Fruit fly (Drosophila melanogaster) whole organism, embryonic: Measurements from ENCODE around the gene mus201.
A peak's percentile ranks its signal among the peaks of the same experiment; 100 is the strongest.

ENCODE experiments used
- Atf6 ChIP-seq: fragments of 200-800 bp; sonication (Bioruptor generic); IDR thresholded peaks from 2 replicates; pipeline ENCODE4 v1.3.6; 2022; ENCODE audit warnings: missing biosample characterization, missing genetic modification characterization
- Awh ChIP-seq: fragments of 200-800 bp; sonication (Bioruptor generic); IDR thresholded peaks from 2 replicates; pipeline ENCODE4, ENCODE4 v1.3.6; 2022; ENCODE audit warnings: missing biosample characterization, missing genetic modification characterization
- CG10209 ChIP-seq: fragments of 200-800 bp; sonication (Bioruptor generic); optimal IDR thresholded peaks from 3 replicates; lab custom pipeline; 2017; ENCODE audit warnings: missing biosample characterization, mild to moderate bottlenecking, missing genetic modification characterization, missing genetic modification reagents
- CG10431 ChIP-seq: fragments of 200-800 bp; sonication (Bioruptor generic); optimal IDR thresholded peaks from 3 replicates; lab custom pipeline; 2018; ENCODE audit warnings: missing biosample characterization, mild to moderate bottlenecking, missing genetic modification characterization
- CG11560 ChIP-seq: fragments of 200-800 bp; sonication (Bioruptor generic); IDR thresholded peaks from 3 replicates; pipeline ENCODE4 v1.3.6; 2022; ENCODE audit warnings: missing biosample characterization, missing genetic modification characterization
- CG12942 ChIP-seq: fragments of 200-800 bp; sonication (Bioruptor generic); optimal IDR thresholded peaks from 3 replicates; lab custom pipeline; 2016; ENCODE audit warnings: missing biosample characterization, missing genetic modification characterization
- CG13424 ChIP-seq: fragments of 200-800 bp; sonication (Bioruptor generic); optimal IDR thresholded peaks from 2 replicates; lab custom pipeline; 2019; ENCODE audit warnings: missing biosample characterization, mild to moderate bottlenecking, missing genetic modification characterization, moderate library complexity
- CG17328 ChIP-seq: fragments of 200-800 bp; sonication (Bioruptor generic); IDR thresholded peaks from 2 replicates; pipeline ENCODE4 v1.3.6; 2022; ENCODE audit warnings: missing biosample characterization, missing genetic modification characterization
- CG17359 ChIP-seq: fragments of 200-800 bp; sonication (Bioruptor generic); optimal IDR thresholded peaks from 3 replicates; lab custom pipeline; 2018; ENCODE audit warnings: missing biosample characterization, mild to moderate bottlenecking, missing genetic modification characterization, moderate library complexity
- CG31388 ChIP-seq: fragments of 200-800 bp; sonication (Bioruptor generic); optimal IDR thresholded peaks from 2 replicates; lab custom pipeline; 2016; ENCODE audit warnings: missing biosample characterization, missing genetic modification characterization
- CG32772 ChIP-seq: fragments of 200-800 bp; sonication (Bioruptor generic); IDR thresholded peaks from 2 replicates; pipeline ENCODE4 v1.3.6; 2022; ENCODE audit warnings: missing biosample characterization, missing genetic modification characterization
- CG33557 ChIP-seq: fragments of 200-800 bp; sonication (Bioruptor generic); optimal IDR thresholded peaks from 2 replicates; lab custom pipeline; 2019; ENCODE audit warnings: missing biosample characterization, mild to moderate bottlenecking, missing genetic modification characterization, moderate library complexity
- CG4424 ChIP-seq: fragments of 200-800 bp; sonication (Bioruptor generic); optimal IDR thresholded peaks from 3 replicates; lab custom pipeline; 2016; ENCODE audit warnings: missing biosample characterization, missing genetic modification characterization
- CG4707 ChIP-seq: fragments of 200-800 bp; sonication (Bioruptor generic); optimal IDR thresholded peaks from 2 replicates; lab custom pipeline; 2018; ENCODE audit warnings: missing biosample characterization, mild to moderate bottlenecking, missing genetic modification characterization, moderate library complexity
- CG6791 ChIP-seq: fragments of 200-800 bp; sonication (Bioruptor generic); IDR thresholded peaks from 3 replicates; pipeline ENCODE4 v1.3.6; 2022; ENCODE audit warnings: missing biosample characterization, missing genetic modification characterization; ENCODE audit not compliant: partially characterized antibody
- CG7556 ChIP-seq: fragments of 200-800 bp; sonication (Bioruptor generic); optimal IDR thresholded peaks from 2 replicates; lab custom pipeline; 2017; ENCODE audit warnings: missing biosample characterization, mild to moderate bottlenecking, missing genetic modification characterization
- CG8089 ChIP-seq: fragments of 200-800 bp; sonication (Bioruptor generic); optimal IDR thresholded peaks from 3 replicates; lab custom pipeline; 2016; ENCODE audit warnings: missing biosample characterization, missing genetic modification characterization
- CG9609 ChIP-seq: fragments of 200-800 bp; sonication (Bioruptor generic); optimal IDR thresholded peaks from 3 replicates; lab custom pipeline; 2016; ENCODE audit warnings: missing biosample characterization, missing genetic modification characterization
- Doc2 ChIP-seq: fragments of 200-800 bp; sonication (Bioruptor generic); IDR thresholded peaks from 2 replicates; pipeline ENCODE4 v1.3.6; 2022; ENCODE audit warnings: missing biosample characterization, missing genetic modification characterization
- Gsc ChIP-seq: fragments of 200-800 bp; sonication (Bioruptor generic); IDR thresholded peaks from 2 replicates; pipeline ENCODE4 v1.3.6; 2022; ENCODE audit warnings: missing biosample characterization, missing genetic modification characterization
- H15 ChIP-seq: fragments of 200-800 bp; sonication (Bioruptor generic); IDR thresholded peaks from 3 replicates; pipeline ENCODE4 v1.3.6; 2022; ENCODE audit warnings: missing biosample characterization, missing genetic modification characterization
- H2.0 ChIP-seq: fragments of 200-800 bp; sonication (Bioruptor generic); IDR thresholded peaks from 2 replicates; pipeline ENCODE4 v1.3.6; 2022; ENCODE audit warnings: missing biosample characterization, missing genetic modification characterization
- Lhr ChIP-seq: fragments of 200-800 bp; sonication (Bioruptor generic); optimal IDR thresholded peaks from 3 replicates; lab custom pipeline; 2017; ENCODE audit warnings: mild to moderate bottlenecking, missing biosample characterization, missing genetic modification reagents, missing genetic modification characterization
- MTF-1 ChIP-seq: fragments of 200-800 bp; sonication (Bioruptor generic); optimal IDR thresholded peaks from 2 replicates; lab custom pipeline; 2018; ENCODE audit warnings: missing biosample characterization, mild to moderate bottlenecking, missing genetic modification characterization, borderline replicate concordance
- Mad ChIP-seq: fragments of 200-800 bp; sonication (Bioruptor generic); optimal IDR thresholded peaks from 2 replicates; lab custom pipeline; 2016; ENCODE audit warnings: missing biosample characterization, missing genetic modification characterization
- Mes4 ChIP-seq: fragments of 200-800 bp; sonication (Bioruptor generic); optimal IDR thresholded peaks from 2 replicates; lab custom pipeline; 2016; ENCODE audit warnings: missing biosample characterization, missing genetic modification characterization
- Neu2 ChIP-seq: fragments of 200-800 bp; sonication (Bioruptor generic); optimal IDR thresholded peaks from 3 replicates; lab custom pipeline; 2016; ENCODE audit warnings: missing biosample characterization, missing genetic modification characterization, borderline replicate concordance
- Nf-YB ChIP-seq: fragments of 200-800 bp; sonication (Bioruptor generic); optimal IDR thresholded peaks from 3 replicates; lab custom pipeline; 2019; ENCODE audit warnings: missing biosample characterization, mild to moderate bottlenecking, missing genetic modification characterization, moderate library complexity
- Rx ChIP-seq: fragments of 200-800 bp; sonication (Bioruptor generic); IDR thresholded peaks from 2 replicates; pipeline ENCODE4 v1.3.6; 2022; ENCODE audit warnings: missing biosample characterization, missing genetic modification characterization
- Scr ChIP-seq: fragments of 200-800 bp; sonication (Bioruptor generic); IDR thresholded peaks from 2 replicates; pipeline ENCODE4 v1.3.6; 2022; ENCODE audit warnings: missing biosample characterization, missing genetic modification characterization; ENCODE audit not compliant: partially characterized antibody
- TFAM ChIP-seq: fragments of 200-800 bp; sonication (Bioruptor generic); optimal IDR thresholded peaks from 2 replicates; lab custom pipeline; 2017; ENCODE audit warnings: missing biosample characterization, missing genetic modification characterization, inconsistent platforms
- Usf ChIP-seq: fragments of 200-800 bp; sonication (Bioruptor generic); optimal IDR thresholded peaks from 2 replicates; lab custom pipeline; 2017; ENCODE audit warnings: missing genotype, missing biosample characterization, missing genetic modification characterization
- cg ChIP-seq: fragments of 200-800 bp; sonication (Bioruptor generic); optimal IDR thresholded peaks from 3 replicates; lab custom pipeline; 2019; ENCODE audit warnings: missing biosample characterization, mild to moderate bottlenecking, missing genetic modification characterization, moderate library complexity
- chif ChIP-seq, 2 experiments: fragments of 200-800 bp; sonication (Bioruptor generic); optimal IDR thresholded peaks; 3 replicates each; lab custom pipeline; 2016; ENCODE audit warnings: missing biosample characterization in 2 of 2, missing genetic modification characterization in 2 of 2
- chinmo ChIP-seq: fragments of 200-800 bp; sonication (Bioruptor generic); IDR thresholded peaks from 4 replicates; pipeline ENCODE4 v1.3.6; 2022; ENCODE audit warnings: missing biosample characterization, missing genetic modification characterization; ENCODE audit not compliant: partially characterized antibody
- crp ChIP-seq, 2 experiments: fragments of 200-800 bp; sonication (Bioruptor generic); optimal IDR thresholded peaks; 2 replicates in 1 of 2; 3 replicates in 1 of 2; lab custom pipeline; 2017; ENCODE audit warnings: missing biosample characterization in 2 of 2, missing genetic modification characterization in 2 of 2, mild to moderate bottlenecking in 1 of 2, moderate library complexity in 1 of 2
- cwo ChIP-seq: fragments of 200-800 bp; sonication (Bioruptor generic); optimal IDR thresholded peaks from 3 replicates; lab custom pipeline; 2017; ENCODE audit warnings: missing biosample characterization, missing genetic modification characterization, mild to moderate bottlenecking, moderate library complexity, missing genetic modification reagents
- dati ChIP-seq: fragments of 200-800 bp; sonication (Bioruptor generic); IDR thresholded peaks from 2 replicates; pipeline ENCODE4 v1.3.6; 2022; ENCODE audit warnings: missing biosample characterization, missing genetic modification characterization
- esg ChIP-seq: fragments of 200-800 bp; sonication (Bioruptor generic); conservative IDR thresholded peaks from 2 replicates; pipeline ENCODE4 v1.3.6; 2022; ENCODE audit warnings: missing biosample characterization, missing genetic modification characterization
- exex ChIP-seq: fragments of 200-800 bp; sonication (Bioruptor generic); optimal IDR thresholded peaks from 4 replicates; lab custom pipeline; 2018; ENCODE audit warnings: missing biosample characterization, mild to moderate bottlenecking, missing genetic modification characterization, moderate library complexity
- eyg ChIP-seq: fragments of 200-800 bp; sonication (Bioruptor generic); optimal IDR thresholded peaks from 3 replicates; lab custom pipeline; 2016; ENCODE audit warnings: missing biosample characterization, missing genetic modification characterization
- fd102C ChIP-seq: fragments of 200-800 bp; sonication (Bioruptor generic); optimal IDR thresholded peaks from 2 replicates; lab custom pipeline; 2018; ENCODE audit warnings: missing biosample characterization, mild to moderate bottlenecking, missing genetic modification characterization, moderate library complexity
- fu2 ChIP-seq: fragments of 200-800 bp; sonication (Bioruptor generic); optimal IDR thresholded peaks from 2 replicates; lab custom pipeline; 2016; ENCODE audit warnings: missing biosample characterization, missing genetic modification characterization
- gfzf ChIP-seq: fragments of 200-800 bp; sonication (Bioruptor generic); optimal IDR thresholded peaks from 2 replicates; lab custom pipeline; 2016; ENCODE audit warnings: missing biosample characterization, mild to moderate bottlenecking, missing genetic modification characterization, moderate library complexity
- org-1 ChIP-seq: fragments of 200-800 bp; sonication (Bioruptor generic); optimal IDR thresholded peaks from 2 replicates; lab custom pipeline; 2017; ENCODE audit warnings: missing biosample characterization, missing genetic modification characterization
- pzg ChIP-seq: fragments of 200-800 bp; sonication (Bioruptor generic); optimal IDR thresholded peaks from 3 replicates; lab custom pipeline; 2018; ENCODE audit warnings: missing biosample characterization, mild to moderate bottlenecking, missing genetic modification characterization, moderate library complexity
- so ChIP-seq: fragments of 200-800 bp; sonication (Bioruptor generic); IDR thresholded peaks from 3 replicates; pipeline ENCODE4 v1.3.6; 2022; ENCODE audit warnings: missing biosample characterization, missing genetic modification characterization
- wek ChIP-seq: fragments of 200-800 bp; sonication (Bioruptor generic); optimal IDR thresholded peaks from 3 replicates; lab custom pipeline; 2018; ENCODE audit warnings: missing biosample characterization, mild to moderate bottlenecking, missing genetic modification characterization, moderate library complexity

The mus201 gene

DNA sequence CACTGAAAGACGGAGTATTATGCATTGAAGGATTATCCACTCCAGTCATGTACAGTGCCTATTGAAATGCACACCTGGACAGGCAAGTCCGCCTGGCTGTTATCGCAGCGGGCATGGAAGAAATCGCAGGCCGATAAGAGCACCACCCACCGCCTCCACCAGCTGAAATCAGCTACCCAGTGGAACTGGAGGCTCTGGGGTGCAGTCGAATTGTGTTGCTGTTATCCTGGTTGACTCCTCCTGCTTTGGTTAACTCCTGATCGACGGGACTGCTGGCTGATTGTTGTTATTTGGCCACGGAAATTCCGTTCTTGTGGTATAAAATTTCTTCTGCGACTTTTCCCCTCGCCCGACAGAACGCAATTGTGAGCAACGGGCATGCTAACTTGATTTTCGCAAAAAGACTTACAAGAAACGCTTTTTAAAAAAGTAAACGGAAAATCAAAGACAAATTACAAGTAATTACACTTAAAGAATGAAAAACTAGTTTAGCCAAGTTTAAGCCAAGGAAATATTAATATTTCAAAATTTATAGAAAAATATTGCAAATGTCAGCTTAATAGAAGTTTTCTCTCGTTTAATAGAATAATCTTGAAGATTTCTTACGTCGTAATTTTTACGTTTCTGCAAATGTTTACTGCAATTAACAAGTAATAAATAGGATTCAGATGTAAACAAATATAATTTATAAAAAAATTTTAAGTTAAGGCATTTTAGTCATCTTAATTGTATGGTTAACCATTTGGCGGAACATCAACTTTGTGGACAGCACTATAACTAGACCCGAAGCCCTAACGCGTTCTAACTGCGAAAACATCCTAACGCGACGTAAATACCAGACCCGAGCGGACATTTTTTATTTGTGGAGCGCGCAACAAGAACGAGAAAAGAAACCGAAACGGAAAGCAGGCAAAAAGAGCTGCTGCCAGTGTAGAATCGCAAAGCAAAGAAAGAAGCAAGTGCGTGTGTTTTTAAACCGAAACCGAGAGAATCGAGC, 22.8 kb upstream of the mus201 start, which contains the start of the genes CG13398 and Akap200 (continued):
- TF ChIP-seq CG4707 (GFP tag; lab: Kevin White, UChicago) (no peak), CG6791 (GFP tag; lab: Robert Waterston, UW) (no peak), crp (GFP tag; optimal IDR thresholded peaks at IDR 0.05; lab: Kevin White, UChicago) (no peak), chif (GFP tag; optimal IDR thresholded peaks at IDR 0.05; lab: Kevin White, UChicago) (no peak), CG11560 (tag; lab: Robert Waterston, UW) (no peak), pzg (GFP tag; lab: Kevin White, UChicago) (peak; percentile 49), Mad (GFP tag; lab: Kevin White, UChicago) (no peak), Nf-YB (GFP tag; lab: Kevin White, UChicago) (no peak), CG9609 (GFP tag; lab: Kevin White, UChicago) (no peak), Scr (no peak), CG13424 (peak; percentile 46), cg (no peak), CG12942 (no peak), CG31388 (GFP tag; lab: Kevin White, UChicago) (no peak), gfzf (GFP tag; lab: Kevin White, UChicago) (peak; percentile 80), fu2 (GFP tag; lab: Kevin White, UChicago) (no peak), Neu2 (no peak), CG10209 (GFP tag; lab: Kevin White, UChicago) (peak; percentile 38), esg (no peak), CG4424 (GFP tag; lab: Kevin White, UChicago) (peak; percentile 46), org-1 (GFP tag; lab: Kevin White, UChicago) (no peak), H15 (GFP tag; lab: Robert Waterston, UW) (no peak), exex (no peak), CG17328 (no peak), Lhr (peak; percentile 8), H2.0 (no peak), Doc2 (GFP tag; lab: Robert Waterston, UW) (no peak), eyg (no peak), Awh (GFP tag; lab: Robert Waterston, UW) (no peak), Rx (GFP tag; lab: Robert Waterston, UW) (no peak), CG17359 (tag; lab: Kevin White, UChicago) (no peak), Usf (GFP tag; lab: Kevin White, UChicago) (peak; percentile 2), CG8089 (GFP tag; lab: Kevin White, UChicago) (no peak), Mes4 (no peak), CG32772 (GFP tag; lab: Robert Waterston, UW) (no peak), so (GFP tag; lab: Robert Waterston, UW) (no peak), chinmo (GFP tag; lab: Robert Waterston, UW) (no peak), CG7556 (GFP tag; lab: Kevin White, UChicago) (no peak), TFAM (no peak), fd102C (GFP tag; lab: Kevin White, UChicago) (no peak), dati (GFP tag; lab: Robert Waterston, UW) (no peak), Gsc (no peak), cwo (no peak), CG33557 (GFP tag; lab: Kevin White, UChicago) (peak; percentile 6), CG10431 (no peak), wek (no peak), Atf6 (no peak), MTF-1 (peak; percentile 14)
